Worm (Caenorhabditis elegans) whole organism, midembryonic: Measurements from ENCODE around the gene ZK1010.5.

ENCODE experiments used
- T22C8.4 ChIP-seq: fragments of 200-800 bp; sonication (Bioruptor generic); IDR thresholded peaks from 2 replicates; pipeline ENCODE4 v1.3.6; 2022; ENCODE audit warnings: missing genetic modification characterization, missing compliant biosample characterization
- cog-1 ChIP-seq: sonication (generic microtip); optimal IDR thresholded peaks from 2 replicates; lab custom pipeline; 2016; ENCODE audit warnings: missing genetic modification characterization, missing compliant biosample characterization
- flt-1 ChIP-seq: fragments of 200-800 bp; sonication (Bioruptor generic); IDR thresholded peaks from 2 replicates; pipeline ENCODE4 v1.3.6; 2022; ENCODE audit warnings: missing genetic modification characterization, missing compliant biosample characterization
- klf-2 ChIP-seq: fragments of 200-800 bp; sonication (Bioruptor generic); conservative IDR thresholded peaks from 2 replicates; pipeline ENCODE4 v1.3.6; 2022; ENCODE audit warnings: missing genetic modification reagents, missing genetic modification characterization, missing compliant biosample characterization
- med-1 ChIP-seq: sonication (generic microtip); optimal IDR thresholded peaks from 2 replicates; lab custom pipeline; 2017; ENCODE audit warnings: missing genetic modification characterization, mild to moderate bottlenecking, missing compliant biosample characterization, antibody characterized with exemption, missing genetic modification reagents; ENCODE audit not compliant: insufficient read depth
- ref-1 ChIP-seq: fragments of 200-800 bp; sonication (Bioruptor generic); conservative IDR thresholded peaks from 2 replicates; pipeline ENCODE4 v1.3.6; 2022; ENCODE audit warnings: missing genetic modification reagents, missing genetic modification characterization, missing compliant biosample characterization
- tab-1 ChIP-seq: fragments of 200-800 bp; sonication (Bioruptor generic); IDR thresholded peaks from 2 replicates; pipeline ENCODE4 v1.3.6; 2022; ENCODE audit warnings: missing genetic modification characterization, missing compliant biosample characterization
- ztf-23 ChIP-seq: fragments of 200-800 bp; sonication (Bioruptor generic); IDR thresholded peaks from 2 replicates; pipeline ENCODE4 v1.3.6; 2022; ENCODE audit warnings: missing genetic modification reagents, missing genetic modification characterization, missing compliant biosample characterization
- ztf-29 ChIP-seq: fragments of 200-800 bp; sonication (Bioruptor generic); IDR thresholded peaks from 2 replicates; pipeline ENCODE4 v1.3.6; 2022; ENCODE audit warnings: missing genetic modification reagents, missing genetic modification characterization, missing compliant biosample characterization

ZK1010.5 gene

DNA sequence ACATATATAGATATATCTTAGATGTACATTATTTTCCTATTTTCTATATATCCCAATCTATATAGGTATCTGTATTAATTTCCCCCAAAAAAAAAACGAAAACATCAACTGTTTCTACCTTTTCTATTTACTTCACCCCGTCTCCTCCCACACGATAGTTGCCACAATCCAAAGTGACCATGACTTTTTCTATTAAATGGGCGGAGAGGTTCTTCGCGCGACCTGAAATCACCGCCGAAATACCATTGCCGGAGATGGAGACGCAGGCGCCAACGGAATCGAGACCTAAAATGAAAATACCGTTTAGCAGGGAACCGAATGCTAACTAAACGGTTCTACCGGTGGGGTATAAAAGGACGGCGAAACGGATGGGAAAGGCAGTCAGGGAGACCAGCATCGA lies 31.3 kb upstream of the ZK1010.5 start, which contains the start of gene col-98:
TSS of gene col-98 (plus strand) at position 390 of the 400 bp plus-strand sequence.
- TF ChIP-seq tab-1 (GFP tag; lab: Robert Waterston, UW) (no peak), flt-1 (GFP tag; lab: Robert Waterston, UW) (no peak), T22C8.4 (GFP tag; lab: Robert Waterston, UW) (no peak), ref-1 (GFP tag; lab: Robert Waterston, UW) (no peak), med-1 (GFP tag; lab: Kevin White, UChicago) (no peak), klf-2 (no peak), cog-1 (tag; lab: Kevin White, UChicago) (no peak), ztf-23 (GFP tag; lab: Robert Waterston, UW) (no peak), ztf-29 (GFP tag; lab: Robert Waterston, UW) (no peak)

ce11 chrIII:13015754-13016317 lies 28.5 kb upstream of the ZK1010.5 start:
- TF ChIP-seq klf-2: no peak
- TF ChIP-seq ref-1 (GFP tag; lab: Robert Waterston, UW): no peak
- TF ChIP-seq ztf-29 (GFP tag; lab: Robert Waterston, UW): no peak
- TF ChIP-seq cog-1 (tag; lab: Kevin White, UChicago): no peak
- no peak for TF ChIP-seq flt-1 (GFP tag; lab: Robert Waterston, UW)
- no peak for TF ChIP-seq T22C8.4 (GFP tag; lab: Robert Waterston, UW)
- TF ChIP-seq tab-1 (GFP tag; lab: Robert Waterston, UW): no peak
- TF ChIP-seq ztf-23 (GFP tag; lab: Robert Waterston, UW): no peak
- no peak for TF ChIP-seq med-1 (GFP tag; lab: Kevin White, UChicago)

ce11 chrIII:13013912-13014311 lies 26.6 kb upstream of the ZK1010.5 start:
- no peak for TF ChIP-seq med-1 (GFP tag; lab: Kevin White, UChicago)
- no peak for TF ChIP-seq ztf-29 (GFP tag; lab: Robert Waterston, UW)

DNA sequence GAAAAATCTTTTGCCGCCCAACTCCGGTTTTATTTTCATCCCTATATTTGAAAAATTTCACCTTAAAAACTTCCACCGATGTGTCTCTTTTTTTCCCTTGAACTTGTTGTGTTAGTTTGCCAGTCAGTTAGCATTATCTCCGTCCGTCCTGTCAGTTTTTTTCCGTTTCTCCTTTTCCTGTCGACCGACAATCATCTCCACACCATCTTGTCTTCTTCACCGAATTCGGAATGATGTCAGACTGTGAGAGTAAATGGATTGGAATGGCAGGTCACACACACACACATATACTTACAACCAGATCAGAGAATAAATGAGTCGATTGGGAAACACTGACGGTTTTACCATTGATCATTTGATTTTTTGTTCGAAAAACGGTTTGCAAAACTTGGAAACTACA lies 24.6 kb upstream of the ZK1010.5 start:
- no peak for TF ChIP-seq flt-1 (GFP tag; lab: Robert Waterston, UW)
- TF ChIP-seq ref-1 (GFP tag; lab: Robert Waterston, UW): no peak
- TF ChIP-seq ztf-23 (GFP tag; lab: Robert Waterston, UW): no peak

ce11 chrIII:13005161-13005560 lies 17.8 kb upstream of the ZK1010.5 start, which contains the start of gene snf-7:
Gene snf-7 (plus strand): TSS chrIII:13005461.
- TF ChIP-seq klf-2 (no peak), tab-1 (GFP tag; lab: Robert Waterston, UW) (no peak), T22C8.4 (GFP tag; lab: Robert Waterston, UW) (0 out of 2 replicates have a peak, but pooled peaks have one; percentile 51), flt-1 (GFP tag; lab: Robert Waterston, UW) (no peak)

ce11 chrIII:13004316-13004715 lies 17.0 kb upstream of the ZK1010.5 start:
- TF ChIP-seq tab-1 (GFP tag; lab: Robert Waterston, UW) (no peak), ztf-23 (GFP tag; lab: Robert Waterston, UW) (0 out of 2 replicates have a peak, but pooled peaks have one; percentile 23), med-1 (GFP tag; lab: Kevin White, UChicago) (no peak), ztf-29 (GFP tag; lab: Robert Waterston, UW) (peak; percentile 68; the same call in 1 of the 2 replicates)

DNA sequence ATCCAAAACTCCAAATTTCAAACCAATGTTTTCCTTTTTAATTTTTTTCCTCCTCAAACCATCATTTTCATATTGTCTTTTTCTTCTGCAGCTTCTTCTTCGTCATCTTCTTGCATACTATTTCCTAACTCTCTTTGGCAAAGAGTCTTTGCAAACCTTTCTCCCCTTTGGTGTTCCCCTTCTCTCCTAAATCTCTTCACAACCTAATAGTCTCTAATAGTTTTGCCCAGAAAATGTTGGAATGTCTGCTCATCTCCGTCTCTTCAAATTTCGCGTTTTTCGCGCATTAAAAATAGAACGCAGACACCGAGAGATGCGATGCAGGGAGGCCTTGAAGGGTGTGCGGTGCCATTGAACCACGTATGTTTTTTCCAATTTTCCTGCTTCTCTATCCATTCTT lies 14.8 kb upstream of the ZK1010.5 start, which contains the start of gene ZK1010.10:
TSS of gene ZK1010.10 (plus strand) at position 286 of the 400 bp plus-strand sequence.
- peak; percentile 6 for TF ChIP-seq cog-1 (tag; lab: Kevin White, UChicago)
- TF ChIP-seq klf-2: no peak
- TF ChIP-seq ztf-23 (GFP tag; lab: Robert Waterston, UW): peak; percentile 51; the same call in 1 of the 2 replicates

DNA sequence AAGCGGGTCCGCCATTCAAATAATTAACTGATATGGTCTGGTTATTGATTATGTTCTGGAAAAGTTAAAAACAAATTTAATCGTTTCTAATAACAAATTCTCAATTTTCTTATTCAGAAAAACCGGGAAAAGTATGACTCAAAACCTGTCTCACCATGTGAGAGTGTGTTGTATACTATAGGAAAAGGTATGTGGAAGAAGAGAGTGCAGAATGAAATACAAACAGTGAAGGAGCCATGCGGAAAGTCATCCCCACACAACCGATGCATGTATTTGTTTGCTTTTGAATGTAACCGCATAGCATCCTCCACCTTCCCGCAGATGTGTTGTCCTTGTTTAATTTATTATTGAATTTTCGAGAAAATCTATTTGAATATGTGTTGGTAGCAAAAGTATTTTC lies 13.1 kb upstream of the ZK1010.5 start, which contains the start of gene ZK1010.8:
TSS of gene ZK1010.8 (minus strand) at position 214 of the 400 bp plus-strand sequence.
- TF ChIP-seq T22C8.4 (GFP tag; lab: Robert Waterston, UW) (no peak), ref-1 (GFP tag; lab: Robert Waterston, UW) (no peak), flt-1 (GFP tag; lab: Robert Waterston, UW) (no peak), cog-1 (tag; lab: Kevin White, UChicago) (no peak), ztf-23 (GFP tag; lab: Robert Waterston, UW) (no peak), tab-1 (GFP tag; lab: Robert Waterston, UW) (no peak)

- no peak for TF ChIP-seq ztf-29 (GFP tag; lab: Robert Waterston, UW)
- TF ChIP-seq ref-1 (GFP tag; lab: Robert Waterston, UW): no peak
- TF ChIP-seq ztf-23 (GFP tag; lab: Robert Waterston, UW): no peak
- TF ChIP-seq flt-1 (GFP tag; lab: Robert Waterston, UW): no peak
- no peak for TF ChIP-seq T22C8.4 (GFP tag; lab: Robert Waterston, UW)
- TF ChIP-seq tab-1 (GFP tag; lab: Robert Waterston, UW): no peak
- no peak for TF ChIP-seq cog-1 (tag; lab: Kevin White, UChicago)
- no peak for TF ChIP-seq klf-2
Observed at ce11 chrIII:12998252-12998651, 10.9 kb upstream of the ZK1010.5 start.

ce11 chrIII:12993607-12994006 lies 6.3 kb upstream of the ZK1010.5 start, which contains the start of gene col-97:
Gene col-97 (minus strand): TSS chrIII:12993707.
- no peak for TF ChIP-seq T22C8.4 (GFP tag; lab: Robert Waterston, UW)
- TF ChIP-seq tab-1 (GFP tag; lab: Robert Waterston, UW): no peak
- no peak for TF ChIP-seq ztf-29 (GFP tag; lab: Robert Waterston, UW)
- no peak for TF ChIP-seq ref-1 (GFP tag; lab: Robert Waterston, UW)
- TF ChIP-seq cog-1 (tag; lab: Kevin White, UChicago): no peak
- no peak for TF ChIP-seq flt-1 (GFP tag; lab: Robert Waterston, UW)
- no peak for TF ChIP-seq ztf-23 (GFP tag; lab: Robert Waterston, UW)
